Fruit fly (Drosophila melanogaster) whole organism, embryonic: ENCODE data around the gene ninaB.

Source experiments
- Ada2b ChIP-seq: fragments of 200-800 bp; sonication (Bioruptor generic); IDR thresholded peaks from 2 replicates; pipeline ENCODE4 v1.3.6; 2022; ENCODE audit warnings: missing biosample characterization, missing genetic modification characterization
- Antp ChIP-seq: fragments of 200-800 bp; sonication (Bioruptor generic); optimal IDR thresholded peaks from 3 replicates; lab custom pipeline; 2016; ENCODE audit warnings: missing biosample characterization, missing genetic modification characterization
- BtbVII ChIP-seq: fragments of 200-800 bp; sonication (Bioruptor generic); optimal IDR thresholded peaks from 3 replicates; lab custom pipeline; 2017; ENCODE audit warnings: missing biosample characterization, mild to moderate bottlenecking, missing genetic modification characterization
- CG10462 ChIP-seq: fragments of 200-800 bp; sonication (Bioruptor generic); optimal IDR thresholded peaks from 2 replicates; lab custom pipeline; 2016; ENCODE audit warnings: missing biosample characterization, missing genetic modification characterization
- CG12071 ChIP-seq: fragments of 200-800 bp; sonication (Bioruptor generic); optimal IDR thresholded peaks from 3 replicates; lab custom pipeline; 2018; ENCODE audit warnings: missing biosample characterization, mild to moderate bottlenecking, missing genetic modification characterization
- CG12155 ChIP-seq: fragments of 200-800 bp; sonication (Bioruptor generic); optimal IDR thresholded peaks from 3 replicates; lab custom pipeline; 2016; ENCODE audit warnings: missing biosample characterization, missing genetic modification characterization
- CG12299 ChIP-seq: fragments of 200-800 bp; sonication (Bioruptor generic); optimal IDR thresholded peaks from 2 replicates; lab custom pipeline; 2018; ENCODE audit warnings: missing biosample characterization, mild to moderate bottlenecking, missing genetic modification characterization
- CG14965 ChIP-seq: fragments of 200-800 bp; sonication (Bioruptor generic); optimal IDR thresholded peaks from 2 replicates; lab custom pipeline; 2016; ENCODE audit warnings: missing biosample characterization, missing genetic modification characterization, borderline replicate concordance
- CG17359 ChIP-seq: fragments of 200-800 bp; sonication (Bioruptor generic); optimal IDR thresholded peaks from 3 replicates; lab custom pipeline; 2018; ENCODE audit warnings: missing biosample characterization, mild to moderate bottlenecking, missing genetic modification characterization, moderate library complexity
- CG17612 ChIP-seq: fragments of 200-800 bp; sonication (Bioruptor generic); IDR thresholded peaks from 2 replicates; pipeline ENCODE4 v1.3.6; 2022; ENCODE audit warnings: missing biosample characterization, missing genetic modification characterization
- CG1792 ChIP-seq: fragments of 200-800 bp; sonication (Bioruptor generic); optimal IDR thresholded peaks from 2 replicates; lab custom pipeline; 2016; ENCODE audit warnings: missing biosample characterization, missing genetic modification characterization
- CG2199 ChIP-seq: fragments of 200-800 bp; sonication (Bioruptor generic); IDR thresholded peaks from 3 replicates; pipeline ENCODE4 v1.3.6; 2022; ENCODE audit warnings: missing biosample characterization, missing genetic modification characterization
- CG3065 ChIP-seq: fragments of 200-800 bp; sonication (Bioruptor generic); optimal IDR thresholded peaks from 2 replicates; lab custom pipeline; 2016; ENCODE audit warnings: missing biosample characterization, missing genetic modification characterization
- CG32767 ChIP-seq: fragments of 200-800 bp; sonication (Bioruptor generic); IDR thresholded peaks from 2 replicates; pipeline ENCODE4 v1.3.6; 2022; ENCODE audit warnings: missing biosample characterization, missing genetic modification characterization
- CG6254 ChIP-seq: fragments of 200-800 bp; sonication (Bioruptor generic); optimal IDR thresholded peaks from 3 replicates; lab custom pipeline; 2017; ENCODE audit warnings: mild to moderate bottlenecking, missing biosample characterization, missing genetic modification reagents, missing genetic modification characterization
- CG7786 ChIP-seq: fragments of 200-800 bp; sonication (Bioruptor generic); optimal IDR thresholded peaks from 2 replicates; lab custom pipeline; 2016; ENCODE audit warnings: missing biosample characterization, missing genetic modification characterization
- Deaf1 ChIP-seq: fragments of 200-800 bp; optimal IDR thresholded peaks from 3 replicates; lab custom pipeline; 2019; ENCODE audit warnings: missing biosample characterization, mild to moderate bottlenecking, missing genetic modification characterization, moderate library complexity
- Doc3 ChIP-seq: fragments of 200-800 bp; sonication (Bioruptor generic); IDR thresholded peaks from 3 replicates; pipeline ENCODE4 v1.3.6; 2022; ENCODE audit warnings: missing biosample characterization, missing genetic modification characterization; ENCODE audit not compliant: partially characterized antibody
- Dref ChIP-seq: fragments of 200-800 bp; sonication (Bioruptor generic); IDR thresholded peaks from 2 replicates; pipeline ENCODE4 v1.3.6; 2022; ENCODE audit warnings: missing biosample characterization, missing genetic modification characterization
- Fer1 ChIP-seq: fragments of 200-800 bp; sonication (Bioruptor generic); optimal IDR thresholded peaks from 2 replicates; lab custom pipeline; 2017; ENCODE audit warnings: missing biosample characterization, mild to moderate bottlenecking, missing genetic modification characterization
- H2.0 ChIP-seq: fragments of 200-800 bp; sonication (Bioruptor generic); IDR thresholded peaks from 2 replicates; pipeline ENCODE4 v1.3.6; 2022; ENCODE audit warnings: missing biosample characterization, missing genetic modification characterization
- Hmr ChIP-seq: fragments of 200-800 bp; sonication (Bioruptor generic); optimal IDR thresholded peaks from 3 replicates; lab custom pipeline; 2017; ENCODE audit warnings: mild to moderate bottlenecking, missing biosample characterization, missing genetic modification reagents, missing genetic modification characterization
- Lim3 ChIP-seq: fragments of 200-800 bp; sonication (Bioruptor generic); IDR thresholded peaks from 2 replicates; pipeline ENCODE4 v1.3.6; 2022; ENCODE audit warnings: missing biosample characterization, missing genetic modification characterization
- Lpt ChIP-seq: fragments of >200 bp; optimal IDR thresholded peaks from 2 replicates; lab custom pipeline; 2018; ENCODE audit warnings: missing biosample characterization, missing genetic modification characterization
- Mad ChIP-seq: fragments of 200-800 bp; sonication (Bioruptor generic); optimal IDR thresholded peaks from 2 replicates; lab custom pipeline; 2016; ENCODE audit warnings: missing biosample characterization, missing genetic modification characterization
- Myb ChIP-seq: fragments of 200-800 bp; sonication (Bioruptor generic); optimal IDR thresholded peaks from 2 replicates; lab custom pipeline; 2016; ENCODE audit warnings: missing biosample characterization, missing genetic modification characterization
- Pdp1 ChIP-seq, 2 experiments: fragments of 200-800 bp; sonication (Bioruptor generic); optimal IDR thresholded peaks; 3 replicates each; lab custom pipeline; 2016; ENCODE audit warnings: missing biosample characterization in 2 of 2, missing genetic modification characterization in 2 of 2, mild to moderate bottlenecking in 1 of 2, moderate library complexity in 1 of 2
- Ravus ChIP-seq: fragments of 200-800 bp; sonication (Bioruptor generic); IDR thresholded peaks from 2 replicates; pipeline ENCODE4 v1.3.6; 2022; ENCODE audit warnings: missing biosample characterization, missing genetic modification characterization
- Rx ChIP-seq: fragments of 200-800 bp; sonication (Bioruptor generic); IDR thresholded peaks from 2 replicates; pipeline ENCODE4 v1.3.6; 2022; ENCODE audit warnings: missing biosample characterization, missing genetic modification characterization
- Ssrp ChIP-seq: fragments of 200-800 bp; sonication (Bioruptor generic); optimal IDR thresholded peaks from 2 replicates; lab custom pipeline; 2018; ENCODE audit warnings: missing biosample characterization, mild to moderate bottlenecking, missing genetic modification characterization, moderate library complexity
- Tbp ChIP-seq: fragments of >200 bp; optimal IDR thresholded peaks from 2 replicates; lab custom pipeline; 2018; ENCODE audit warnings: missing biosample characterization, missing genetic modification characterization
- Vsx1 ChIP-seq: fragments of 200-800 bp; sonication (Bioruptor generic); optimal IDR thresholded peaks from 2 replicates; lab custom pipeline; 2017; ENCODE audit warnings: missing biosample characterization, mild to moderate bottlenecking, missing genetic modification characterization, missing genetic modification reagents
- Xrp1 ChIP-seq: fragments of 200-800 bp; sonication (Bioruptor generic); IDR thresholded peaks from 2 replicates; pipeline ENCODE4 v1.3.6; 2022; ENCODE audit warnings: missing biosample characterization, missing genetic modification characterization
- aop ChIP-seq: fragments of 200-800 bp; sonication (Bioruptor generic); IDR thresholded peaks from 2 replicates; pipeline ENCODE4 v1.3.6; 2022; ENCODE audit warnings: missing biosample characterization, missing genetic modification characterization
- crc ChIP-seq: fragments of 200-800 bp; sonication (Bioruptor generic); optimal IDR thresholded peaks from 2 replicates; lab custom pipeline; 2016; ENCODE audit warnings: missing biosample characterization, missing genetic modification characterization
- dati ChIP-seq: fragments of 200-800 bp; sonication (Bioruptor generic); IDR thresholded peaks from 2 replicates; pipeline ENCODE4 v1.3.6; 2022; ENCODE audit warnings: missing biosample characterization, missing genetic modification characterization
- eyg ChIP-seq: fragments of 200-800 bp; sonication (Bioruptor generic); optimal IDR thresholded peaks from 3 replicates; lab custom pipeline; 2016; ENCODE audit warnings: missing biosample characterization, missing genetic modification characterization
- ftz-f1 ChIP-seq: fragments of 200-800 bp; sonication (Bioruptor generic); optimal IDR thresholded peaks from 2 replicates; lab custom pipeline; 2016; ENCODE audit warnings: missing biosample characterization, missing genetic modification characterization
- gfzf ChIP-seq: fragments of 200-800 bp; sonication (Bioruptor generic); optimal IDR thresholded peaks from 2 replicates; lab custom pipeline; 2016; ENCODE audit warnings: missing biosample characterization, mild to moderate bottlenecking, missing genetic modification characterization, moderate library complexity
- grn ChIP-seq: fragments of 200-800 bp; sonication (Bioruptor generic); optimal IDR thresholded peaks from 3 replicates; lab custom pipeline; 2017; ENCODE audit warnings: missing biosample characterization, missing genetic modification characterization
- gsb-n ChIP-seq: fragments of 200-800 bp; sonication (Bioruptor generic); optimal IDR thresholded peaks from 3 replicates; lab custom pipeline; 2018; ENCODE audit warnings: missing biosample characterization, mild to moderate bottlenecking, missing genetic modification characterization
- ind ChIP-seq: fragments of 200-800 bp; sonication (Bioruptor generic); optimal IDR thresholded peaks from 3 replicates; lab custom pipeline; 2016; ENCODE audit warnings: missing biosample characterization, missing genetic modification characterization
- inv ChIP-seq: fragments of 200-800 bp; sonication (Bioruptor generic); IDR thresholded peaks from 2 replicates; pipeline ENCODE4 v1.3.6; 2022; ENCODE audit warnings: missing biosample characterization, missing genetic modification characterization; ENCODE audit not compliant: partially characterized antibody
- lmd ChIP-seq: fragments of 200-800 bp; sonication (Bioruptor generic); IDR thresholded peaks from 2 replicates; pipeline ENCODE4 v1.3.6; 2022; ENCODE audit warnings: missing biosample characterization, missing genetic modification characterization
- lov ChIP-seq, 2 experiments: fragments of 200-800 bp in 1 of 2; fragments of >200 bp in 1 of 2; sonication (Bioruptor generic) in 1 of 2; IDR thresholded peaks in 1 of 2; optimal IDR thresholded peaks in 1 of 2; 2 replicates in 1 of 2; 3 replicates in 1 of 2; pipeline versions ENCODE4 v1.3.6 to Lab custom; 2017 to 2022; ENCODE audit warnings: missing biosample characterization in 1 of 2, missing genetic modification characterization in 1 of 2
- otp ChIP-seq: fragments of 200-800 bp; sonication (Bioruptor generic); IDR thresholded peaks from 3 replicates; pipeline ENCODE4, ENCODE4 v1.3.6; 2022; ENCODE audit warnings: missing biosample characterization, missing genetic modification characterization
- pita ChIP-seq: fragments of 200-800 bp; sonication (Bioruptor generic); optimal IDR thresholded peaks from 2 replicates; lab custom pipeline; 2017; ENCODE audit warnings: missing biosample characterization, mild to moderate bottlenecking, missing genetic modification characterization
- salm ChIP-seq: fragments of 200-800 bp; sonication (Bioruptor generic); optimal IDR thresholded peaks from 2 replicates; lab custom pipeline; 2018; ENCODE audit warnings: missing biosample characterization, mild to moderate bottlenecking, missing genetic modification characterization
- scrt ChIP-seq: fragments of 200-800 bp; sonication (Bioruptor generic); optimal IDR thresholded peaks from 2 replicates; lab custom pipeline; 2018; ENCODE audit warnings: missing biosample characterization, mild to moderate bottlenecking, missing genetic modification characterization, moderate library complexity
- so ChIP-seq: fragments of 200-800 bp; sonication (Bioruptor generic); IDR thresholded peaks from 3 replicates; pipeline ENCODE4 v1.3.6; 2022; ENCODE audit warnings: missing biosample characterization, missing genetic modification characterization
- sob ChIP-seq: fragments of 200-800 bp; sonication (Bioruptor generic); IDR thresholded peaks from 2 replicates; pipeline ENCODE4 v1.3.6; 2022; ENCODE audit warnings: missing biosample characterization, missing genetic modification characterization
- zfh2 ChIP-seq: fragments of 200-800 bp; sonication (Bioruptor generic); optimal IDR thresholded peaks from 2 replicates; lab custom pipeline; 2016; ENCODE audit warnings: missing biosample characterization, missing genetic modification characterization

ninaB gene

dm6 chr3R:13713541-13713940 is 13.2 kb downstream of the ninaB start (continued):
- TF ChIP-seq aop (GFP tag; lab: Robert Waterston, UW) = no peak
- no peak for TF ChIP-seq Lim3 (GFP tag; lab: Robert Waterston, UW)
- no peak for TF ChIP-seq Antp
- TF ChIP-seq Vsx1 (GFP tag; lab: Kevin White, UChicago) = no peak
- no peak for TF ChIP-seq salm
- peak; percentile 21 for TF ChIP-seq BtbVII
- TF ChIP-seq gsb-n (tag; lab: Kevin White, UChicago) = peak; percentile 58
- no peak for TF ChIP-seq CG2199 (GFP tag; lab: Robert Waterston, UW)
- peak; percentile 58 for TF ChIP-seq Xrp1 (GFP tag; lab: Robert Waterston, UW)
- TF ChIP-seq so (GFP tag; lab: Robert Waterston, UW) = 0 out of 3 replicates have a peak, but pooled peaks have one; percentile 23
- TF ChIP-seq ind (GFP tag; lab: Kevin White, UChicago) = peak; percentile 2
- TF ChIP-seq CG1792 (GFP tag; lab: Kevin White, UChicago) = no peak
- TF ChIP-seq grn (GFP tag; lab: Kevin White, UChicago) = no peak
- no peak for TF ChIP-seq CG12155 (GFP tag; lab: Kevin White, UChicago)
- peak; percentile 49 for TF ChIP-seq Ssrp (tag; lab: Kevin White, UChicago)
- no peak for TF ChIP-seq ftz-f1 (GFP tag; lab: Kevin White, UChicago)
- peak in 1 of 2 experiments; percentile 32 for TF ChIP-seq Pdp1 (GFP tag; optimal IDR thresholded peaks at IDR 0.05; lab: Kevin White, UChicago)
- TF ChIP-seq H2.0 = no peak
- TF ChIP-seq lov (optimal IDR thresholded peaks at IDR 0.05; lab: Kevin White, UChicago) = no peak
- no peak for TF ChIP-seq lov (GFP tag; IDR thresholded peaks at IDR 0.05; lab: Robert Waterston, UW)
- TF ChIP-seq Mad (GFP tag; lab: Kevin White, UChicago) = no peak
- no peak for TF ChIP-seq Deaf1 (tag; lab: Kevin White, UChicago)
- no peak for TF ChIP-seq CG32767 (GFP tag; lab: Robert Waterston, UW)
- peak; percentile 36 for TF ChIP-seq Hmr (GFP tag; lab: Kevin White, UChicago)
- TF ChIP-seq Lpt (GFP tag; lab: Kevin White, UChicago) = no peak
- TF ChIP-seq eyg = no peak
- TF ChIP-seq otp (GFP tag; lab: Robert Waterston, UW) = no peak
- TF ChIP-seq CG12071 (GFP tag; lab: Kevin White, UChicago) = no peak
- TF ChIP-seq CG3065 (GFP tag; lab: Kevin White, UChicago) = no peak
- no peak for TF ChIP-seq zfh2
- no peak for TF ChIP-seq CG17612 (GFP tag; lab: Robert Waterston, UW)
- no peak for TF ChIP-seq Dref (GFP tag; lab: Robert Waterston, UW)
- TF ChIP-seq CG7786 = no peak
- TF ChIP-seq CG12299 = no peak
- TF ChIP-seq inv = no peak
- peak; percentile 3 for TF ChIP-seq scrt
- no peak for TF ChIP-seq dati (GFP tag; lab: Robert Waterston, UW)
- TF ChIP-seq Rx = no peak
- peak; percentile 30 for TF ChIP-seq Fer1 (GFP tag; lab: Kevin White, UChicago)
- no peak for TF ChIP-seq gfzf
- peak; percentile 34 for TF ChIP-seq CG6254
- TF ChIP-seq pita (GFP tag; lab: Kevin White, UChicago) = no peak
- peak; percentile 62 for TF ChIP-seq CG17359 (tag; lab: Kevin White, UChicago)
- no peak for TF ChIP-seq Ravus
- TF ChIP-seq sob (GFP tag; lab: Robert Waterston, UW) = no peak
- no peak for TF ChIP-seq Doc3 (GFP tag; lab: Robert Waterston, UW)
- no peak for TF ChIP-seq lmd (GFP tag; lab: Robert Waterston, UW)
- TF ChIP-seq crc (GFP tag; lab: Kevin White, UChicago) = no peak
- no peak for TF ChIP-seq CG14965
- no peak for TF ChIP-seq Myb (GFP tag; lab: Kevin White, UChicago)
- no peak for TF ChIP-seq CG10462 (GFP tag; lab: Kevin White, UChicago)
- no peak for TF ChIP-seq Tbp
- TF ChIP-seq Ada2b = no peak; the same call in 1 of the 2 replicates
